Fruit fly (Drosophila melanogaster) whole organism, embryonic: ENCODE data around the gene CG14339.

Source experiments
- Atf6 ChIP-seq: fragments of 200-800 bp; sonication (Bioruptor generic); IDR thresholded peaks from 2 replicates; pipeline ENCODE4 v1.3.6; 2022; ENCODE audit warnings: missing biosample characterization, missing genetic modification characterization
- B-H1 ChIP-seq: fragments of 200-800 bp; sonication (Bioruptor generic); IDR thresholded peaks from 3 replicates; pipeline ENCODE4 v1.3.6; 2022; ENCODE audit warnings: missing biosample characterization, missing genetic modification characterization
- CG12942 ChIP-seq: fragments of 200-800 bp; sonication (Bioruptor generic); optimal IDR thresholded peaks from 3 replicates; lab custom pipeline; 2016; ENCODE audit warnings: missing biosample characterization, missing genetic modification characterization
- CG13287 ChIP-seq: fragments of 200-800 bp; sonication (Bioruptor generic); IDR thresholded peaks from 2 replicates; pipeline ENCODE4 v1.3.6; 2022; ENCODE audit warnings: missing biosample characterization, missing genetic modification characterization; ENCODE audit not compliant: partially characterized antibody
- CG13775 ChIP-seq: fragments of 200-800 bp; sonication (Bioruptor generic); optimal IDR thresholded peaks from 3 replicates; lab custom pipeline; 2017; ENCODE audit warnings: missing biosample characterization, mild to moderate bottlenecking, missing genetic modification characterization
- CG14441 ChIP-seq: fragments of 200-800 bp; sonication (Bioruptor generic); IDR thresholded peaks from 2 replicates; pipeline ENCODE4 v1.3.6; 2022; ENCODE audit warnings: missing biosample characterization, missing genetic modification characterization
- CG15073 ChIP-seq: fragments of 200-800 bp; sonication (Bioruptor generic); optimal IDR thresholded peaks from 2 replicates; lab custom pipeline; 2016; ENCODE audit warnings: missing biosample characterization, missing genetic modification characterization
- CG15479 ChIP-seq: fragments of 200-800 bp; sonication (Bioruptor generic); optimal IDR thresholded peaks from 3 replicates; lab custom pipeline; 2019; ENCODE audit warnings: missing biosample characterization, mild to moderate bottlenecking, missing genetic modification characterization, moderate library complexity
- CG16779 ChIP-seq: fragments of 200-800 bp; sonication (Bioruptor generic); IDR thresholded peaks from 2 replicates; pipeline ENCODE4 v1.3.6; 2022; ENCODE audit warnings: missing biosample characterization, missing genetic modification characterization
- CG1792 ChIP-seq: fragments of 200-800 bp; sonication (Bioruptor generic); optimal IDR thresholded peaks from 2 replicates; lab custom pipeline; 2016; ENCODE audit warnings: missing biosample characterization, missing genetic modification characterization
- CG18476 ChIP-seq: fragments of 200-800 bp; sonication (Bioruptor generic); optimal IDR thresholded peaks from 2 replicates; lab custom pipeline; 2016; ENCODE audit warnings: missing biosample characterization, mild to moderate bottlenecking, missing genetic modification characterization
- CG30431 ChIP-seq: fragments of 200-800 bp; sonication (Bioruptor generic); optimal IDR thresholded peaks from 2 replicates; lab custom pipeline; 2017; ENCODE audit warnings: missing biosample characterization, missing genetic modification characterization
- CG31224 ChIP-seq: fragments of 200-800 bp; sonication (Bioruptor generic); IDR thresholded peaks from 2 replicates; pipeline ENCODE4 v1.3.6; 2022; ENCODE audit warnings: missing biosample characterization, missing genetic modification characterization
- CG34422 ChIP-seq: fragments of 200-800 bp; sonication (Bioruptor generic); IDR thresholded peaks from 3 replicates; pipeline ENCODE4 v1.3.6; 2022; ENCODE audit warnings: missing biosample characterization, missing genetic modification characterization
- CG4282 ChIP-seq: fragments of 200-800 bp; sonication (Bioruptor generic); optimal IDR thresholded peaks from 2 replicates; lab custom pipeline; 2016; ENCODE audit warnings: missing biosample characterization, missing genetic modification characterization
- CG4424 ChIP-seq: fragments of 200-800 bp; sonication (Bioruptor generic); optimal IDR thresholded peaks from 3 replicates; lab custom pipeline; 2016; ENCODE audit warnings: missing biosample characterization, missing genetic modification characterization
- CG5180 ChIP-seq: fragments of 200-800 bp; sonication (Bioruptor generic); optimal IDR thresholded peaks from 3 replicates; lab custom pipeline; 2017; ENCODE audit warnings: missing biosample characterization, missing genetic modification characterization, mild to moderate bottlenecking, moderate library complexity, missing genetic modification reagents
- CG6272 ChIP-seq: fragments of 200-800 bp; sonication (Bioruptor generic); IDR thresholded peaks from 2 replicates; pipeline ENCODE4 v1.3.6; 2022; ENCODE audit warnings: missing biosample characterization, missing genetic modification characterization
- CG8290 ChIP-seq, 3 experiments: fragments of 200-800 bp; sonication (Bioruptor generic); optimal IDR thresholded peaks; 2 replicates each; lab custom pipeline; 2016 to 2019; ENCODE audit warnings: missing biosample characterization in 3 of 3, missing genetic modification characterization in 3 of 3, mild to moderate bottlenecking in 2 of 3, moderate library complexity in 1 of 3
- CG8924 ChIP-seq: fragments of 200-800 bp; optimal IDR thresholded peaks from 3 replicates; lab custom pipeline; 2019; ENCODE audit warnings: missing biosample characterization, mild to moderate bottlenecking, missing genetic modification characterization, moderate library complexity
- CG9876 ChIP-seq: fragments of 200-800 bp; sonication (Bioruptor generic); optimal IDR thresholded peaks from 2 replicates; lab custom pipeline; 2016; ENCODE audit warnings: missing biosample characterization, missing genetic modification characterization
- Chrac-16 ChIP-seq: fragments of 200-800 bp; sonication (Bioruptor generic); optimal IDR thresholded peaks from 3 replicates; lab custom pipeline; 2016; ENCODE audit warnings: missing biosample characterization, missing genetic modification characterization
- Deaf1 ChIP-seq: fragments of 200-800 bp; optimal IDR thresholded peaks from 3 replicates; lab custom pipeline; 2019; ENCODE audit warnings: missing biosample characterization, mild to moderate bottlenecking, missing genetic modification characterization, moderate library complexity
- E2f1 ChIP-seq: fragments of 200-800 bp; sonication (Bioruptor generic); IDR thresholded peaks from 2 replicates; pipeline ENCODE4 v1.3.6; 2022; ENCODE audit warnings: missing biosample characterization, missing genetic modification characterization
- Gsc ChIP-seq: fragments of 200-800 bp; sonication (Bioruptor generic); IDR thresholded peaks from 2 replicates; pipeline ENCODE4 v1.3.6; 2022; ENCODE audit warnings: missing biosample characterization, missing genetic modification characterization
- HHEX ChIP-seq: fragments of 200-800 bp; sonication (Bioruptor generic); optimal IDR thresholded peaks from 3 replicates; lab custom pipeline; 2017; ENCODE audit warnings: missing biosample characterization, mild to moderate bottlenecking, missing genetic modification characterization, missing genetic modification reagents
- Hmx ChIP-seq: fragments of 200-800 bp; sonication (Bioruptor generic); optimal IDR thresholded peaks from 2 replicates; lab custom pipeline; 2016; ENCODE audit warnings: missing biosample characterization, missing genetic modification characterization
- Hsf ChIP-seq: fragments of 200-800 bp; sonication (Bioruptor generic); optimal IDR thresholded peaks from 3 replicates; lab custom pipeline; 2016; ENCODE audit warnings: missing biosample characterization, missing genetic modification characterization
- Nf-YB ChIP-seq: fragments of 200-800 bp; sonication (Bioruptor generic); optimal IDR thresholded peaks from 3 replicates; lab custom pipeline; 2019; ENCODE audit warnings: missing biosample characterization, mild to moderate bottlenecking, missing genetic modification characterization, moderate library complexity
- NfI ChIP-seq: fragments of 200-800 bp; sonication (Bioruptor generic); optimal IDR thresholded peaks from 3 replicates; lab custom pipeline; 2018; ENCODE audit warnings: missing biosample characterization, mild to moderate bottlenecking, missing genetic modification characterization, moderate library complexity
- Rfx ChIP-seq: fragments of 200-800 bp; sonication (Bioruptor generic); IDR thresholded peaks from 2 replicates; pipeline ENCODE4 v1.3.6; 2022; ENCODE audit warnings: missing biosample characterization, missing genetic modification characterization
- Trl ChIP-seq, 3 experiments: fragments of >200 bp in 2 of 3; fragments of 200-800 bp in 1 of 3; sonication (Bioruptor generic) in 1 of 3; optimal IDR thresholded peaks; 2 replicates in 1 of 3; 3 replicates in 2 of 3; lab custom pipeline; 2016 to 2017; ENCODE audit warnings: missing biosample characterization in 1 of 3, missing genetic modification characterization in 1 of 3
- YL-1 ChIP-seq: fragments of 200-800 bp; sonication (Bioruptor generic); optimal IDR thresholded peaks from 3 replicates; lab custom pipeline; 2017; ENCODE audit warnings: missing biosample characterization, mild to moderate bottlenecking, missing genetic modification characterization
- ap ChIP-seq: fragments of 200-800 bp; sonication (Bioruptor generic); IDR thresholded peaks from 2 replicates; pipeline ENCODE4 v1.3.6; 2022; ENCODE audit warnings: missing biosample characterization, missing genetic modification characterization
- ase ChIP-seq: fragments of 200-800 bp; sonication (Bioruptor generic); IDR thresholded peaks from 3 replicates; pipeline ENCODE4 v1.3.6; 2022; ENCODE audit warnings: missing biosample characterization, missing genetic modification characterization
- ash1 ChIP-seq: fragments of 200-800 bp; sonication (Bioruptor generic); optimal IDR thresholded peaks from 2 replicates; lab custom pipeline; 2018; ENCODE audit warnings: missing biosample characterization, mild to moderate bottlenecking, missing genetic modification characterization
- bab2 ChIP-seq: fragments of 200-800 bp; sonication (Bioruptor generic); optimal IDR thresholded peaks from 2 replicates; lab custom pipeline; 2016; ENCODE audit warnings: missing biosample characterization, missing genetic modification characterization
- cg ChIP-seq: fragments of 200-800 bp; sonication (Bioruptor generic); optimal IDR thresholded peaks from 3 replicates; lab custom pipeline; 2019; ENCODE audit warnings: missing biosample characterization, mild to moderate bottlenecking, missing genetic modification characterization, moderate library complexity
- crol ChIP-seq: fragments of 200-800 bp; sonication (Bioruptor generic); IDR thresholded peaks from 2 replicates; pipeline ENCODE4 v1.3.6; 2022; ENCODE audit warnings: missing biosample characterization, missing genetic modification characterization
- dpn ChIP-seq, 2 experiments: fragments of 200-800 bp; sonication (Bioruptor generic); optimal IDR thresholded peaks; 3 replicates each; lab custom pipeline; 2016; ENCODE audit warnings: missing biosample characterization in 2 of 2, missing genetic modification characterization in 2 of 2
- ftz-f1 ChIP-seq: fragments of 200-800 bp; sonication (Bioruptor generic); optimal IDR thresholded peaks from 2 replicates; lab custom pipeline; 2016; ENCODE audit warnings: missing biosample characterization, missing genetic modification characterization
- gce ChIP-seq: fragments of 200-800 bp; sonication (Bioruptor generic); IDR thresholded peaks from 3 replicates; pipeline ENCODE4 v1.3.6; 2022; ENCODE audit warnings: missing biosample characterization, missing genetic modification characterization
- gfzf ChIP-seq: fragments of 200-800 bp; sonication (Bioruptor generic); optimal IDR thresholded peaks from 2 replicates; lab custom pipeline; 2016; ENCODE audit warnings: missing biosample characterization, mild to moderate bottlenecking, missing genetic modification characterization, moderate library complexity
- her ChIP-seq: fragments of 200-800 bp; sonication (Bioruptor generic); optimal IDR thresholded peaks from 2 replicates; lab custom pipeline; 2016; ENCODE audit warnings: missing biosample characterization, missing genetic modification characterization
- jigr1 ChIP-seq: fragments of 200-800 bp; sonication (Bioruptor generic); IDR thresholded peaks from 3 replicates; pipeline ENCODE4 v1.3.6; 2022; ENCODE audit warnings: missing biosample characterization, missing genetic modification characterization
- mirr ChIP-seq: fragments of 200-800 bp; sonication (Bioruptor generic); optimal IDR thresholded peaks from 3 replicates; lab custom pipeline; 2018; ENCODE audit warnings: missing biosample characterization, mild to moderate bottlenecking, missing genetic modification characterization
- prd ChIP-seq, 3 experiments: fragments of >200 bp in 2 of 3; fragments of 200-800 bp in 1 of 3; sonication (Bioruptor generic) in 1 of 3; optimal IDR thresholded peaks in 2 of 3; IDR thresholded peaks in 1 of 3; 2 replicates in 2 of 3; 3 replicates in 1 of 3; pipeline versions ENCODE4 v1.3.6 to Lab custom; 2017 to 2022; ENCODE audit warnings: missing biosample characterization in 1 of 3, missing genetic modification characterization in 1 of 3
- pzg ChIP-seq: fragments of 200-800 bp; sonication (Bioruptor generic); optimal IDR thresholded peaks from 3 replicates; lab custom pipeline; 2018; ENCODE audit warnings: missing biosample characterization, mild to moderate bottlenecking, missing genetic modification characterization, moderate library complexity
- so ChIP-seq: fragments of 200-800 bp; sonication (Bioruptor generic); IDR thresholded peaks from 3 replicates; pipeline ENCODE4 v1.3.6; 2022; ENCODE audit warnings: missing biosample characterization, missing genetic modification characterization
- tap ChIP-seq: fragments of 200-800 bp; optimal IDR thresholded peaks from 3 replicates; lab custom pipeline; 2019; ENCODE audit warnings: missing biosample characterization, mild to moderate bottlenecking, missing genetic modification characterization, moderate library complexity
- unpg ChIP-seq: fragments of 200-800 bp; sonication (Bioruptor generic); optimal IDR thresholded peaks from 3 replicates; lab custom pipeline; 2018; ENCODE audit warnings: missing biosample characterization, mild to moderate bottlenecking, missing genetic modification characterization, moderate library complexity

The CG14339 gene

DNA sequence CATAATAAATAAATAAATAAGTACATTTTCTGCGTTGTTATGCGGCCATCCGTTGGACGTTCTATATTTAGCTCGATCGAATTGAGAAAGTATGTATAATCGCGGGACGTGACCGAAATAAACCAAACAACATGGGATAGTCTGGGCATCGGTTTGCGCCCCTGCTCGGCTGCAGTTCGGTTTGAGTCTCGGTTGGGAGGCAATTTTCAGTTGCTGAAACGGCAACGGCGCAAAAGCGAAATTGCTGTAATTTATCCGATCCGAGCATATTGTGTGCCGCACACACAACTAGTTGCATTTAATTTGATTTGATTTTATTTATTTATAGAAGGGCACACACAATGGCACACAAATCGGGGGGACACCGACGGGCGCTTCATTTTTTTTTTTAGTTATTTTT is 9.8 kb downstream of the CG14339 start (continued):
- TF ChIP-seq CG34422 (GFP tag; lab: Robert Waterston, UW) (0 out of 3 replicates have a peak, but pooled peaks have one; percentile 21), jigr1 (GFP tag; lab: Robert Waterston, UW) (no peak), CG4424 (GFP tag; lab: Kevin White, UChicago) (no peak), Rfx (GFP tag; lab: Robert Waterston, UW) (no peak), YL-1 (GFP tag; lab: Kevin White, UChicago) (peak; percentile 2), CG30431 (GFP tag; lab: Kevin White, UChicago) (no peak), CG18476 (GFP tag; lab: Kevin White, UChicago) (no peak), HHEX (no peak), crol (no peak), CG1792 (GFP tag; lab: Kevin White, UChicago) (no peak), Hmx (GFP tag; lab: Kevin White, UChicago) (no peak), CG6272 (GFP tag; lab: Robert Waterston, UW) (no peak), Nf-YB (GFP tag; lab: Kevin White, UChicago) (no peak), Trl (optimal IDR thresholded peaks at IDR 0.05; lab: Kevin White, UChicago) (no peak), Trl (GFP tag; optimal IDR thresholded peaks at IDR 0.05; lab: Kevin White, UChicago) (no peak), Deaf1 (tag; lab: Kevin White, UChicago) (no peak), CG13775 (GFP tag; lab: Kevin White, UChicago) (no peak), dpn (GFP tag; optimal IDR thresholded peaks at IDR 0.05; lab: Kevin White, UChicago) (no peak), CG5180 (no peak), CG16779 (GFP tag; lab: Robert Waterston, UW) (no peak), Gsc (GFP tag; lab: Robert Waterston, UW) (no peak), CG8924 (tag; lab: Kevin White, UChicago) (no peak), Hsf (GFP tag; lab: Kevin White, UChicago) (no peak), Chrac-16 (GFP tag; lab: Kevin White, UChicago) (no peak), mirr (GFP tag; lab: Kevin White, UChicago) (no peak), B-H1 (GFP tag; lab: Robert Waterston, UW) (no peak), CG8290 (GFP tag; optimal IDR thresholded peaks at IDR 0.05; lab: Kevin White, UChicago) (no peak), CG8290 (tag; optimal IDR thresholded peaks at IDR 0.05; lab: Kevin White, UChicago) (peak in 1 of 2 experiments; percentile 20), CG12942 (GFP tag; lab: Kevin White, UChicago) (no peak), unpg (GFP tag; lab: Kevin White, UChicago) (no peak), NfI (GFP tag; lab: Kevin White, UChicago) (no peak), bab2 (GFP tag; lab: Kevin White, UChicago) (no peak), CG13287 (no peak), CG14441 (GFP tag; lab: Robert Waterston, UW) (no peak), ftz-f1 (no peak), pzg (no peak), CG9876 (GFP tag; lab: Kevin White, UChicago) (no peak), tap (no peak), ase (no peak), her (no peak), gfzf (GFP tag; lab: Kevin White, UChicago) (peak; percentile 11), prd (optimal IDR thresholded peaks at IDR 0.05; lab: Kevin White, UChicago) (no peak), prd (GFP tag; IDR thresholded peaks at IDR 0.05; lab: Robert Waterston, UW) (0 out of 3 replicates have a peak, but pooled peaks have one; percentile 30), cg (no peak), CG31224 (GFP tag; lab: Robert Waterston, UW) (no peak), Atf6 (GFP tag; lab: Robert Waterston, UW) (no peak; the same call in 1 of the 2 replicates), so (peak; percentile 31; the same call in 1 of the 3 replicates), gce (no peak), ap (no peak), E2f1 (0 out of 2 replicates have a peak, but pooled peaks have one; percentile 22), CG15479 (GFP tag; lab: Kevin White, UChicago) (no peak), ash1 (no peak), CG15073 (GFP tag; lab: Kevin White, UChicago) (no peak), CG4282 (no peak)
